Worm (Caenorhabditis elegans) whole organism, L3 larva: Measurements from ENCODE around the gene K03B4.6.

Source experiments
- R02D3.7 ChIP-seq: fragments of 150-350 bp; optimal IDR thresholded peaks from 2 replicates; lab custom pipeline; 2014; ENCODE audit warnings: missing biosample characterization, missing genetic modification characterization
- ama-1 ChIP-seq: fragments of 150-350 bp; optimal IDR thresholded peaks from 2 replicates; lab custom pipeline; 2018
- ceh-16 ChIP-seq: sonication (generic microtip); optimal IDR thresholded peaks from 2 replicates; lab custom pipeline; 2017; ENCODE audit warnings: missing biosample characterization, missing genetic modification characterization
- ceh-28 ChIP-seq: fragments of 150-350 bp; optimal IDR thresholded peaks from 2 replicates; lab custom pipeline; 2014; ENCODE audit warnings: missing biosample characterization, missing genetic modification reagents, missing genetic modification characterization
- egl-27 ChIP-seq: sonication (generic microtip); optimal IDR thresholded peaks from 4 replicates; lab custom pipeline; 2017; ENCODE audit warnings: missing biosample characterization, missing genetic modification reagents, missing genetic modification characterization
- elt-1 ChIP-seq: fragments of 150-350 bp; optimal IDR thresholded peaks from 2 replicates; lab custom pipeline; 2014; ENCODE audit warnings: missing biosample characterization, missing genetic modification characterization
- elt-2 ChIP-seq: sonication (generic microtip); optimal IDR thresholded peaks from 2 replicates; lab custom pipeline; 2016; ENCODE audit warnings: missing genetic modification reagents, mild to moderate bottlenecking, missing genetic modification characterization, missing compliant biosample characterization
- jun-1 ChIP-seq: fragments of 150-350 bp; optimal IDR thresholded peaks from 2 replicates; lab custom pipeline; 2014; ENCODE audit warnings: missing biosample characterization, missing genetic modification reagents, missing genetic modification characterization
- lin-15B ChIP-seq: fragments of 150-350 bp; optimal IDR thresholded peaks from 2 replicates; lab custom pipeline; 2014; ENCODE audit warnings: missing biosample characterization, missing genetic modification characterization
- lsy-12 ChIP-seq: sonication (generic microtip); optimal IDR thresholded peaks from 2 replicates; lab custom pipeline; 2016; ENCODE audit warnings: mild to moderate bottlenecking, missing genetic modification characterization, missing compliant biosample characterization
- nfya-1 ChIP-seq: sonication (generic microtip); optimal IDR thresholded peaks from 2 replicates; lab custom pipeline; 2017; ENCODE audit warnings: missing genetic modification characterization, mild to moderate bottlenecking, missing compliant biosample characterization, antibody characterized with exemption, moderate library complexity; ENCODE audit not compliant: insufficient read depth
- nhr-28 ChIP-seq: fragments of 150-350 bp; optimal IDR thresholded peaks from 2 replicates; lab custom pipeline; 2014; ENCODE audit warnings: missing biosample characterization, missing genetic modification characterization
- nhr-76 ChIP-seq: fragments of 150-350 bp; sonication (generic microtip); optimal IDR thresholded peaks from 5 replicates; lab custom pipeline; 2014; ENCODE audit warnings: missing biosample characterization, missing genetic modification characterization
- ztf-11 ChIP-seq: fragments of 150-350 bp; optimal IDR thresholded peaks from 2 replicates; lab custom pipeline; 2014; ENCODE audit warnings: missing biosample characterization, missing genetic modification characterization

- no peak for TF ChIP-seq elt-1 (tag; lab: Kevin White, UChicago)
- TF ChIP-seq ama-1 (lab: Kevin White, UChicago): no peak
- no peak for TF ChIP-seq egl-27 (tag; lab: Kevin White, UChicago)
- TF ChIP-seq jun-1 (tag; lab: Kevin White, UChicago): no peak
- no peak for TF ChIP-seq elt-2
- no peak for TF ChIP-seq ceh-28 (tag; lab: Kevin White, UChicago)
- TF ChIP-seq nhr-28 (tag; lab: Kevin White, UChicago): no peak
- no peak for TF ChIP-seq nfya-1 (tag; lab: Kevin White, UChicago)
- TF ChIP-seq R02D3.7: no peak
- TF ChIP-seq lsy-12 (tag; lab: Kevin White, UChicago): no peak
- no peak for TF ChIP-seq ztf-11
- TF ChIP-seq lin-15B: no peak
- TF ChIP-seq nhr-76: no peak
- TF ChIP-seq ceh-16: no peak
Observed at ce11 chrV:4692382-4693281, 16.6 kb upstream of the K03B4.6 start, which contains the start of gene cpg-8.
